ENCODE assay signal across 2 fruit fly cellular contexts in the genomic region with DNA sequence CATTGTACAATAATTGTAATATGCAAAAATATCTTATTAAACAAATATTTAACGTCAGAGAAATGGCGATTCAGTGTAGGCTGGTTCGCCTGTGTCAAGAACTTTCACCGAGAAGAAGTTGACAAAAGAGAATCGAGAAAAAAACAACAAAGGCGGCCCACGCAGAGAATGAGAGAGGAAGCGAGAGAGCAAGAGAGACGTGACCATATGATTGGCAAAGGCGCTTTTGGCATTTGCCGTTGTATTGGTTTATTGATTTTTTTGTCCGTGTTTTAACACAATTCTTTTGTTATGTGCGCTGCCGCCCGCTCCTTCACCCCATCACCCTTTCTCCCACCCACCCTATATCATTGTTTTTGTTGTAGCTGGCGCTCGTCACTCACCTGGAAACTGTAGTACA.
TF ChIP-seq lines count a peak whose summit lies in the region.

No protein-coding gene starts in this region.

TF ChIP-seq in whole organism, embryonic, 481 proteins besides CTCF, POLR2A, EP300 and RAD21 (continued from another document):
- TF ChIP-seq grau (tag; optimal IDR thresholded peaks at IDR 0.05; lab: Kevin White, UChicago) (peak; percentile 66), Dfd (GFP tag; optimal IDR thresholded peaks at IDR 0.05; lab: Kevin White, UChicago) (no peak), crp (GFP tag; optimal IDR thresholded peaks at IDR 0.05; lab: Kevin White, UChicago) (peak in 1 of 2 experiments; percentile 17), al (GFP tag; IDR thresholded peaks at IDR 0.05; lab: Robert Waterston, UW) (no peak), nom (GFP tag; optimal IDR thresholded peaks at IDR 0.05; lab: Kevin White, UChicago) (peak; percentile 48), dysf (GFP tag; IDR thresholded peaks at IDR 0.05; lab: Robert Waterston, UW) (no peak), slp2 (GFP tag; optimal IDR thresholded peaks at IDR 0.05; lab: Kevin White, UChicago) (no peak), sr (GFP tag; IDR thresholded peaks at IDR 0.05; lab: Robert Waterston, UW) (peak; percentile 81), onecut (GFP tag; IDR thresholded peaks at IDR 0.05; lab: Robert Waterston, UW) (peak; percentile 98), Med (GFP tag; lab: Kevin White, UChicago) (peak; percentile 60), CG6175 (GFP tag; IDR thresholded peaks at IDR 0.05; lab: Robert Waterston, UW) (no peak), kni (GFP tag; optimal IDR thresholded peaks at IDR 0.05; lab: Kevin White, UChicago) (no peak), Blimp-1 (GFP tag; optimal IDR thresholded peaks at IDR 0.05; lab: Kevin White, UChicago) (no peak), Xrp1 (GFP tag; IDR thresholded peaks at IDR 0.05; lab: Robert Waterston, UW) (no peak), HmgD (GFP tag; optimal IDR thresholded peaks at IDR 0.05; lab: Kevin White, UChicago) (no peak)

TF ChIP-seq in whole organism, prepupa, 60 proteins besides CTCF, POLR2A, EP300 and RAD21 (continued from another document):
- no peak for TF ChIP-seq CG6808 (GFP tag; optimal IDR thresholded peaks at IDR 0.05; lab: Kevin White, UChicago)
- TF ChIP-seq lz (GFP tag; optimal IDR thresholded peaks at IDR 0.05; lab: Kevin White, UChicago) = peak; percentile 9
- TF ChIP-seq CG34406 (GFP tag; optimal IDR thresholded peaks at IDR 0.05; lab: Kevin White, UChicago) = no peak
- TF ChIP-seq acj6 (GFP tag; optimal IDR thresholded peaks at IDR 0.05; lab: Kevin White, UChicago) = no peak
- TF ChIP-seq Smox (GFP tag; optimal IDR thresholded peaks at IDR 0.05; lab: Kevin White, UChicago) = no peak
- TF ChIP-seq fd85E (GFP tag; optimal IDR thresholded peaks at IDR 0.05; lab: Kevin White, UChicago) = no peak
- no peak for TF ChIP-seq Hr39 (GFP tag; optimal IDR thresholded peaks at IDR 0.05; lab: Kevin White, UChicago)
- no peak for TF ChIP-seq achi (GFP tag; optimal IDR thresholded peaks at IDR 0.05; lab: Kevin White, UChicago)
- TF ChIP-seq dsx (GFP tag; optimal IDR thresholded peaks at IDR 0.05; lab: Kevin White, UChicago; ENCODE audit: poor library complexity, severe bottlenecking) = no peak
- TF ChIP-seq Eip78C (GFP tag; lab: Kevin White, UChicago) = peak; percentile 83
- TF ChIP-seq CG3919 (GFP tag; optimal IDR thresholded peaks at IDR 0.05; lab: Kevin White, UChicago) = no peak
- TF ChIP-seq CG31627 (GFP tag; optimal IDR thresholded peaks at IDR 0.05; lab: Kevin White, UChicago) = no peak
- TF ChIP-seq net (GFP tag; optimal IDR thresholded peaks at IDR 0.05; lab: Kevin White, UChicago) = no peak
- no peak for TF ChIP-seq vri (GFP tag; optimal IDR thresholded peaks at IDR 0.05; lab: Kevin White, UChicago)
- no peak for TF ChIP-seq fkh (GFP tag; optimal IDR thresholded peaks at IDR 0.05; lab: Kevin White, UChicago)
- TF ChIP-seq topi (GFP tag; optimal IDR thresholded peaks at IDR 0.05; lab: Kevin White, UChicago) = peak; percentile 17
- no peak for TF ChIP-seq CG8632 (GFP tag; optimal IDR thresholded peaks at IDR 0.05; lab: Kevin White, UChicago)
- peak; percentile 71 for TF ChIP-seq Sox14 (GFP tag; optimal IDR thresholded peaks at IDR 0.05; lab: Kevin White, UChicago)
- TF ChIP-seq CG9139 (GFP tag; optimal IDR thresholded peaks at IDR 0.05; lab: Kevin White, UChicago) = no peak
- TF ChIP-seq CG6163 (GFP tag; IDR thresholded peaks at IDR 0.05; lab: Robert Waterston, UW) = peak; percentile 47; the same call in 2 of the 3 replicates
- TF ChIP-seq fd59A (GFP tag; optimal IDR thresholded peaks at IDR 0.05; lab: Kevin White, UChicago) = no peak
- TF ChIP-seq OdsH (GFP tag; optimal IDR thresholded peaks at IDR 0.05; lab: Kevin White, UChicago) = no peak
- no peak for TF ChIP-seq CG11294 (GFP tag; IDR thresholded peaks at IDR 0.05; lab: Robert Waterston, UW)
- TF ChIP-seq CG4318 (GFP tag; optimal IDR thresholded peaks at IDR 0.05; lab: Kevin White, UChicago) = no peak
- TF ChIP-seq CG11902 (GFP tag; optimal IDR thresholded peaks at IDR 0.05; lab: Kevin White, UChicago) = no peak
- TF ChIP-seq Blimp-1 (GFP tag; optimal IDR thresholded peaks at IDR 0.05; lab: Kevin White, UChicago) = peak; percentile 81
- peak; percentile 45 for TF ChIP-seq Eip93F (GFP tag; optimal IDR thresholded peaks at IDR 0.05; lab: Kevin White, UChicago)
- peak; percentile 38 for TF ChIP-seq CG6792 (GFP tag; optimal IDR thresholded peaks at IDR 0.05; lab: Kevin White, UChicago)
- TF ChIP-seq ss (GFP tag; optimal IDR thresholded peaks at IDR 0.05; lab: Kevin White, UChicago) = peak in 1 of 2 experiments; percentile 71
- no peak for TF ChIP-seq cyc (GFP tag; optimal IDR thresholded peaks at IDR 0.05; lab: Kevin White, UChicago)
- no peak for TF ChIP-seq spab (GFP tag; optimal IDR thresholded peaks at IDR 0.05; lab: Kevin White, UChicago)
